Worm (Caenorhabditis elegans): ENCODE measurements around the gene C27D6.12.

DNA sequence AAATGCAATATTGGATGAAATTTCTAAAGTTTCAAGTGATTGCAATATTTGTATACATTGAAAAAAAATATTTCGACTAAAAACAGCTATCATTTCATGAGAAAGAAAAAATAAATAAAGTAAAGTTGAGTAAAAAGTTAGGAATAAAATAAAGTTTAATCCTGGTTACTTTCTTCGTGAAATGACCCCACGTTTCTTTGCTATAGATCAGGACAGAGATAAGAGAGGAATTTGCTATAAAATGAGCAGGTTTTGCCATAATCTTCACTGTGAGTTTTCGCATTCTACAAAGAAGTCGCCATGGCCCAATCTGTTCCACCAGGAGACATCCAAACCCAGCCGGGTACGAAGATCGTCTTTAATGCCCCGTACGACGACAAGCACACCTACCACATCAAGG lies 16.3 kb upstream of the C27D6.12 start, which contains the start of gene msp-49:
- no peak for TF ChIP-seq unc-42 (tag; optimal IDR thresholded peaks at IDR 0.05)
- no peak for TF ChIP-seq tbx-2 (tag; optimal IDR thresholded peaks at IDR 0.05)

All from whole organism, late embryonic.